Worm (Caenorhabditis elegans): ENCODE results near the gene Y38H6C.15.

The Y38H6C.15 gene

DNA sequence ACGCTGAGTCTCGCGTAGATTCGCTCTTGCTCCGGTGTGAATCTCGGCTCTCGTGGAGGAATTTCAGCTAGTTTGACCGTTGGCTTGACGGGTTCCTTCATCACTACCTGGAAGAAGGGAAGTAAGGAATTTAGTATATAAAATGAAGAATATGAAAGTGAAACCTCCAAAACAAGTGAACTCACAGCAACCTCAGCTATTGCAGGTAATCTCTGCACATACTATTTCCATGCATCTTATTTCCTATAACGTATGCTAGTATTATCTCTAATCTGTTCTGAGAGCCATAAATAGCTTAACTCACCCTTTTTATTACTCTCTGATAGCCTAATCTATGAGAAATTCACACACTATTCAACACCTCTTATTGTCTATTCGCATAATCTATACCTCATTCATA lies 31.1 kb downstream of the Y38H6C.15 start, which contains the start of gene Y38H6C.4:
Y38H6C.4 (minus strand) TSS at position 101 of the 400 bp plus-strand sequence.
- TF ChIP-seq cog-1 (tag; optimal IDR thresholded peaks at IDR 0.05) (no peak), med-1 (GFP tag; optimal IDR thresholded peaks at IDR 0.05; ENCODE audit: insufficient read depth) (no peak), T22C8.4 (GFP tag; IDR thresholded peaks at IDR 0.05) (no peak), ztf-23 (GFP tag; IDR thresholded peaks at IDR 0.05) (no peak), ztf-29 (GFP tag; IDR thresholded peaks at IDR 0.05) (no peak), ref-1 (GFP tag; conservative IDR thresholded peaks at IDR 0.05) (no peak)

DNA sequence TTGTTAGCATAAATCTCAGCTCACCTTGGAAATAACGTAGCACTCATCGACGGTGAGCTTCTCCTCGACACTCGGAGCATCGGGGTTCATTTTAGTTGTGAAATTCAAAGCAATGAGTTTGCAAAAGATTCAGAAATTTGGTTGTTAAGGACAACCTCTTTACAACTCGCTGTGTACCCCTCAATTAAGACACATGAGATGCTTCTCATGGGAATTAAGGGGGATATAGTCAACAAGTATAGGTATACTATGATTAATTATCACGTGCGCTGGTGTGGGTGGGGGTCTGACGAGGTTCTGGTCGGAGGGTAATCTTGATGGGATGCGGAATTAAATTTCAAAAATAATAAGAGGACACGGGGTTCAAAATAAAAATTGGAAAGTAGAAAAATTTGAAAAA lies 35.7 kb downstream of the Y38H6C.15 start, which contains the start of gene dct-14:
dct-14 (minus strand) TSS at position 101 of the 400 bp plus-strand sequence.
- TF ChIP-seq cog-1 (tag; optimal IDR thresholded peaks at IDR 0.05) (no peak), ztf-23 (GFP tag; IDR thresholded peaks at IDR 0.05) (no peak), T22C8.4 (GFP tag; IDR thresholded peaks at IDR 0.05) (no peak), tab-1 (GFP tag; IDR thresholded peaks at IDR 0.05) (no peak), klf-2 (GFP tag; conservative IDR thresholded peaks at IDR 0.05) (no peak), med-1 (GFP tag; optimal IDR thresholded peaks at IDR 0.05; ENCODE audit: insufficient read depth) (no peak), flt-1 (GFP tag; IDR thresholded peaks at IDR 0.05) (no peak)

DNA sequence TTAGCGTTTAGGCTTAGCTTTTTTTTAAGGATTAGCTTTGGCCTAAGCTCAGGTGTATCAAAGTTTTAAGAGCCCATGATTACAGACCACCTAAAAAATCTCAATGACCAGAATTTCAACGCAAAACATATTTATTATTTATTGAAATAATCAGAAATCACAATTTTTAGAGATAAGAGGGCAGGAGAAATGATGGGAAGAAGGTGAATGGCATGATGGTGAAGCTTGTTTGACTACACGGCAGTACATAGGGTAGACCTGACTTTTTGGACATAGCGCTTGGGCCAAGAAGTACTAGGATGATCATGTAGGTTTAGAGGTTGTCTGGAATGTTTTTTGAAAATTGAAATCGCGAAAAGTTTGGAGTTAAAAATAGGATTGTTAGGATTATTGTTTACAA lies 36.5 kb downstream of the Y38H6C.15 start:
- TF ChIP-seq med-1 (GFP tag; optimal IDR thresholded peaks at IDR 0.05; ENCODE audit: insufficient read depth) (no peak), ztf-29 (GFP tag; IDR thresholded peaks at IDR 0.05) (no peak), tab-1 (GFP tag; IDR thresholded peaks at IDR 0.05) (no peak), flt-1 (GFP tag; IDR thresholded peaks at IDR 0.05) (no peak), klf-2 (GFP tag; conservative IDR thresholded peaks at IDR 0.05) (no peak), ztf-23 (GFP tag; IDR thresholded peaks at IDR 0.05) (no peak), cog-1 (tag; optimal IDR thresholded peaks at IDR 0.05) (no peak), T22C8.4 (GFP tag; IDR thresholded peaks at IDR 0.05) (no peak), ref-1 (GFP tag; conservative IDR thresholded peaks at IDR 0.05) (no peak)

DNA sequence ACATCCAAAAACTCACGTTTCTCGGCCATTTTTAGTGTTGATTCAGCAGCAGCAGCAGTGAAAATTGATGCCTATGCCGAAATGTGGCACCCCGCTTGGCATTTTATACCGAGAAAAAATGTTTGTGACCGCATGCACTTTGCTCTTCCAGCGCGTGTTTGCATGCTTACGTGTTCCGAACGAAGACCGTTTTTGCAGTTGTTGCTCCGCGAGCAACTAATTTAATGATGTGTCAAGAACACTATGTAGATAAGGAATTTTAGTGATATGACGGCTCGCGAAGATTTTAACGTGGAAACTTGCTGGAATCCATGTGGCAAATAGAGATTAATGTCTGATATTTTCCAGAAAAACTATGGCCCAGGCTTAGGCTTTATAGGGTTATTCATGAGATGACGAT lies 37.1 kb downstream of the Y38H6C.15 start, which contains the start of gene dct-16:
dct-16 (minus strand) TSS at position 78 of the 400 bp plus-strand sequence.
- TF ChIP-seq ref-1 (GFP tag; conservative IDR thresholded peaks at IDR 0.05), result no peak
- no peak for TF ChIP-seq flt-1 (GFP tag; IDR thresholded peaks at IDR 0.05)
- TF ChIP-seq ztf-23 (GFP tag; IDR thresholded peaks at IDR 0.05), result no peak
- TF ChIP-seq klf-2 (GFP tag; conservative IDR thresholded peaks at IDR 0.05), result no peak
- TF ChIP-seq cog-1 (tag; optimal IDR thresholded peaks at IDR 0.05), result no peak
- TF ChIP-seq T22C8.4 (GFP tag; IDR thresholded peaks at IDR 0.05), result no peak
- no peak for TF ChIP-seq ztf-29 (GFP tag; IDR thresholded peaks at IDR 0.05)
- TF ChIP-seq med-1 (GFP tag; optimal IDR thresholded peaks at IDR 0.05; ENCODE audit: insufficient read depth), result no peak
- TF ChIP-seq tab-1 (GFP tag; IDR thresholded peaks at IDR 0.05), result no peak

DNA sequence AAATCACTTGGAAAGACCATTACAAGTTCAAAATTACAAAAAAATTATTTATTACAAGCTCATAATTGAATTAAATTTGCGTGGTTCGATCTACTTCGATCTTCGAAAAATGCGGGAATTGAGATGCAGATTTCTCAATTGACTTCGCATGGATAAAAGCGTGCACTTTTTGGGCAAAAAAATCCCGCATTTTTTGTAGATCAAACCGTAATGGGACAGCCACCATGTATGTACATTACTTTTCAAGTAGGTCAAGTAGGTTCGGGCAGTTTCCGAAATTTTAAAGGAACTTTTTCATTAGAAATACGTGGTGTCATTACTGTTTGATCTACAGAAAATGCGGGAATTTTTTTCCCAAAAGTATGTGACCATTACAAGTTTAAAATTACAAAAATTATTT lies 38.6 kb downstream of the Y38H6C.15 start:
- TF ChIP-seq flt-1 (GFP tag; IDR thresholded peaks at IDR 0.05) (no peak), T22C8.4 (GFP tag; IDR thresholded peaks at IDR 0.05) (no peak), klf-2 (GFP tag; conservative IDR thresholded peaks at IDR 0.05) (no peak), ref-1 (GFP tag; conservative IDR thresholded peaks at IDR 0.05) (no peak), cog-1 (tag; optimal IDR thresholded peaks at IDR 0.05) (no peak)

DNA sequence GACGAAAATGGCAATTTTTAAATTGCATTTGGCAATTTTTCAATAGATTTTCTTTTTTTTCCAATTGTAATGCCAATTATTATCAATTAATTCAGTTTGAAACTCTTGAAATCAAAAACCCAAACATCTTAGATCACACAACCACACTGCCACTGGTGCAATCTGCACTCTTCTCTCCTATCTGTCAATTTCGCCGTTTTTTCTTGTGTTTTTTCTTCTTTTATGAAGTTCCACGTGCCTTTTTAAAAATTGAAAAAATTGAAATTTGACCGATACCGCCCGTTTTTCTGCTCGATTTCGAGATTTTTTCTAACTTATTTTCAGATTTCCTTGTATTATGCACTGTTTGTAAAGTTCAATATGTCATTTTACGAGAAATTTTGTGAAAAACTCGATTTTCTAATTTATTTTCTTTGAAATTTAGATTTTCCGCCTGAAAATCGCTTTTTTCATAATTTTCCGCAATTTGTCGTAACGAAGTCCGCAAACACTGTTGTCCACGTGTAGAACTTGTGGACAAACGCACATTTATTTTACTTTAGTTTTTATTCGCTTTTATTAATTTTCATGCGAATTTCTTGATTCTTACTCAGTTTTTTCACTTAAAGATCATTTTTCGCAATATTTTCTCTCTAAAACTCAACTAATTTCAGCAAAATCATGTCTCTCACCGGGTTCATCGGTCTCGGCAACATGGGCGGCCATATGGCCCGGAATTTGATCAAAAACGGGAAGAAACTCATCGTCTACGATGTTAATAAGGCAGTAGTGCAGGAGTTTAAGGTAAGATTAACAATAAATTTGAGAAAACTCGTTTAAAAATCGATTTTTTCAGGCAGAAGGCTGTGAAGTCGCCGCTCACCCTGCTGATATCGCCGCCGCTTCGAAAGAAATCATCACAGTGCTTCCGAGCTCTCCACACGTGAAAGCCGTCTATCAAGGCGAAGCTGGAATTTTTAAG lies 42.6 kb downstream of the Y38H6C.15 start, which contains the start of gene B0250.5:
B0250.5 (plus strand) TSS at position 654 of the 961 bp plus-strand sequence.
- TF ChIP-seq med-1 (GFP tag; optimal IDR thresholded peaks at IDR 0.05; ENCODE audit: insufficient read depth) (no peak), ztf-23 (GFP tag; IDR thresholded peaks at IDR 0.05) (0 out of 2 replicates have a peak, but pooled peaks have one; percentile 42)

DNA sequence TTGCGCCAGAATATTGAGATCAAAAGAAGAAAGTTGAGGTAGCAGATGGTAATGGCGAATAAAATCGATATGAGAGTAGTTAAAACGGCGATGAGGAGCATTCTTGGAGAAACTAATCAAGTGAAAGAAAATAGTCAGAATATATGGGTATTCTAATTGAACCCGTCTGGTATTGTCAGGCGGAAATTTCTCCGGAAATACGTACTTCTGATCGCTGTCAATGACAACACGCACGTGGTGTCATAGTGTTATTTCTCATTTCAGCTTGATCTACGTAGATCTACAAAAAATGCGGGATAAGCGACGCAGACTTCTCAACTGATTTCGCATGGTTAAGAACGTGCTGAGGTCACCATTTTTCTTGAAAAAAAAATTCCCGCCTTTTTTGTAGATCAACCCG lies 43.7 kb downstream of the Y38H6C.15 start, which contains the start of gene srbc-79:
srbc-79 (minus strand) TSS at position 101 of the 400 bp plus-strand sequence.
- TF ChIP-seq cog-1 (tag; optimal IDR thresholded peaks at IDR 0.05) (no peak), flt-1 (GFP tag; IDR thresholded peaks at IDR 0.05) (no peak), tab-1 (GFP tag; IDR thresholded peaks at IDR 0.05) (no peak), med-1 (GFP tag; optimal IDR thresholded peaks at IDR 0.05; ENCODE audit: insufficient read depth) (no peak), T22C8.4 (GFP tag; IDR thresholded peaks at IDR 0.05) (no peak), ztf-29 (GFP tag; IDR thresholded peaks at IDR 0.05) (no peak), ref-1 (GFP tag; conservative IDR thresholded peaks at IDR 0.05) (no peak), ztf-23 (GFP tag; IDR thresholded peaks at IDR 0.05) (no peak), klf-2 (GFP tag; conservative IDR thresholded peaks at IDR 0.05) (no peak)

DNA sequence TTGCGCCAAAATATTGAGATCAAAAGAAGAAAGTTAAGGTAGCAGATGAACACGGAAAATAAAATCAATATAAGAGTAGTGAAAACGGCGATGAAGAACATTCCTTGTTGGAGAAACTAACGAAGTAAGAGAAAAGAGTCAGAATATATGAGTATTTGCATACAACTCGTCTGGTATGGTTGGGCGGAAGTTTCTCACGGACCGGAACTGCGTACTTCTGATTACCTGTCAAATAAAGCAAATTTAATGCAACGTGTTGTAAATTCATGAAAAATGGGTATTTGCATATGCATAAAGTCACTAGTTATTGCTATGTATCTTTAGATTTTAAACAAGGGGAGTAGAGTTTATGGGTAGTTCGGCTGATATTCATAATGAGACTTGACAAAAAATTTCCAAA lies 47.0 kb downstream of the Y38H6C.15 start, which contains the start of gene srbc-78:
srbc-78 (minus strand) TSS at position 101 of the 400 bp plus-strand sequence.
- no peak for TF ChIP-seq flt-1 (GFP tag; IDR thresholded peaks at IDR 0.05)

DNA sequence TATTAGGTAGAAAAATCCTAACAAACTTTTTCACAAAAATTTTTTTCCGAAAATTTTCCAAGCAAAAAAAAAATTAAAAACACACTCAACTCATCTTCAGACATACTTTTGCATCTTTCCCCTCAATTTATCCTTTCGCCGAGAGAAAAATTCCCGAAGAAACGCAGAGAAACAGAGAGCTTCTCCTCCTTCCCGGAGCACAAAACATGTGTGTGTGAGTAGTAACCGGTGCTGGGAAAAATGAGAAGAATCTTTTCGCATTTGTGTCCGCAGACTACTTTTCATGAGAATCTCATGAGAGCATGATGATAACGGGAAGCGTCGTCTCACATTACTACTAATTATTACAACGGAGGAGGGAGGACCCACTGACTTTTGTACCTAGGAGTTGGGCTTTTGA lies 49.6 kb downstream of the Y38H6C.15 start:
- TF ChIP-seq ztf-29 (GFP tag; IDR thresholded peaks at IDR 0.05) (no peak), cog-1 (tag; optimal IDR thresholded peaks at IDR 0.05) (no peak), klf-2 (GFP tag; conservative IDR thresholded peaks at IDR 0.05) (no peak), ref-1 (GFP tag; conservative IDR thresholded peaks at IDR 0.05) (no peak), flt-1 (GFP tag; IDR thresholded peaks at IDR 0.05) (no peak), tab-1 (GFP tag; IDR thresholded peaks at IDR 0.05) (no peak), med-1 (GFP tag; optimal IDR thresholded peaks at IDR 0.05; ENCODE audit: insufficient read depth) (no peak), T22C8.4 (GFP tag; IDR thresholded peaks at IDR 0.05) (no peak), ztf-23 (GFP tag; IDR thresholded peaks at IDR 0.05) (no peak)

DNA sequence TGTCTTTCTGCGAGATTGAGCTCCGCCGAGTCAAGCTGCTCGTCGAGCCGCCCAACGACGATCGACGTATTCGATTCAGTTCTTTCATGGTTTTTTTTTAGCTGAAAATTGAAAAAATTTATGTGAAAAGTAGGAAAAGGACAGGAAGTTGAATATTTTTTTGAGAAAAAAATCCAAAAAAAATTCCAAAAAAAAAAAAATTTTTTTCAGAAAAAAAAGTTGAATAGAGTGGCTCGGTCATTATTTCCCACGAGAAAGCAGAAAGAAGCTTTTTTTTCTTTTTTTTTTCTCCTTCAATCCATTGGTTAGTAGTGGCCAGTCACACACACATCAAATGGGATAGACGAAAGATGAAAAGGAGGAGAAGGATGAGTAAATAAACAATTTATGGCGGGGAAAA lies 50.8 kb downstream of the Y38H6C.15 start, which contains the start of gene dhcr-7:
dhcr-7 (minus strand) TSS at position 101 of the 400 bp plus-strand sequence.
- no peak for TF ChIP-seq ztf-23 (GFP tag; IDR thresholded peaks at IDR 0.05)
